Fruit fly (Drosophila melanogaster) whole organism, embryonic: ENCODE data around the gene CG15534.

Experiments used
- Abd-B ChIP-seq: fragments of 200-800 bp; sonication (Bioruptor generic); optimal IDR thresholded peaks from 2 replicates; lab custom pipeline; 2018; ENCODE audit warnings: missing biosample characterization, mild to moderate bottlenecking, missing genetic modification characterization, moderate library complexity
- Aef1 ChIP-seq: fragments of 200-800 bp; sonication (Bioruptor generic); IDR thresholded peaks from 3 replicates; pipeline ENCODE4 v1.3.6; 2022; ENCODE audit warnings: missing biosample characterization, missing genetic modification characterization
- CG12219 ChIP-seq: fragments of 200-800 bp; sonication (Bioruptor generic); optimal IDR thresholded peaks from 3 replicates; lab custom pipeline; 2018; ENCODE audit warnings: missing biosample characterization, mild to moderate bottlenecking, missing genetic modification characterization
- CG12659 ChIP-seq: fragments of 200-800 bp; sonication (Bioruptor generic); optimal IDR thresholded peaks from 3 replicates; lab custom pipeline; 2017; ENCODE audit warnings: mild to moderate bottlenecking, missing biosample characterization, missing genetic modification reagents, missing genetic modification characterization
- CG13775 ChIP-seq: fragments of 200-800 bp; sonication (Bioruptor generic); optimal IDR thresholded peaks from 3 replicates; lab custom pipeline; 2017; ENCODE audit warnings: missing biosample characterization, mild to moderate bottlenecking, missing genetic modification characterization
- CG15269 ChIP-seq: fragments of 200-800 bp; sonication (Bioruptor generic); optimal IDR thresholded peaks from 2 replicates; lab custom pipeline; 2018; ENCODE audit warnings: missing biosample characterization, mild to moderate bottlenecking, missing genetic modification characterization, moderate library complexity
- CG15601 ChIP-seq: fragments of 200-800 bp; sonication (Bioruptor generic); optimal IDR thresholded peaks from 3 replicates; lab custom pipeline; 2019; ENCODE audit warnings: missing biosample characterization, mild to moderate bottlenecking, missing genetic modification characterization, moderate library complexity
- CG2678 ChIP-seq: fragments of 200-800 bp; sonication (Bioruptor generic); optimal IDR thresholded peaks from 3 replicates; lab custom pipeline; 2019; ENCODE audit warnings: missing biosample characterization, mild to moderate bottlenecking, missing genetic modification characterization, moderate library complexity
- CG3163 ChIP-seq: fragments of 200-800 bp; sonication (Bioruptor generic); optimal IDR thresholded peaks from 3 replicates; lab custom pipeline; 2016; ENCODE audit warnings: missing biosample characterization, missing genetic modification characterization
- CG34224 ChIP-seq: fragments of 200-800 bp; sonication (Bioruptor generic); IDR thresholded peaks from 3 replicates; pipeline ENCODE4 v1.3.6; 2022; ENCODE audit warnings: missing biosample characterization, missing genetic modification characterization; ENCODE audit not compliant: partially characterized antibody
- CG3726 ChIP-seq: fragments of 200-800 bp; sonication (Bioruptor generic); IDR thresholded peaks from 3 replicates; pipeline ENCODE4, ENCODE4 v1.3.6; 2022; ENCODE audit warnings: missing biosample characterization, missing genetic modification characterization
- CG5245 ChIP-seq: fragments of 200-800 bp; sonication (Bioruptor generic); optimal IDR thresholded peaks from 3 replicates; lab custom pipeline; 2016; ENCODE audit warnings: missing biosample characterization, missing genetic modification characterization
- CG9437 ChIP-seq: fragments of 200-800 bp; sonication (Bioruptor generic); optimal IDR thresholded peaks from 2 replicates; lab custom pipeline; 2018; ENCODE audit warnings: missing biosample characterization, mild to moderate bottlenecking, missing genetic modification characterization
- CkIIα-i1 ChIP-seq: fragments of 200-800 bp; sonication (Bioruptor generic); IDR thresholded peaks from 2 replicates; pipeline ENCODE4 v1.3.6; 2022; ENCODE audit warnings: missing biosample characterization, missing genetic modification characterization
- Dfd ChIP-seq, 2 experiments: fragments of >200 bp; optimal IDR thresholded peaks; 2 replicates each; lab custom pipeline; 2017; ENCODE audit warnings: missing biosample characterization in 2 of 2, missing genetic modification characterization in 2 of 2
- Dip3 ChIP-seq: fragments of 200-800 bp; sonication (Bioruptor generic); optimal IDR thresholded peaks from 3 replicates; lab custom pipeline; 2016; ENCODE audit warnings: missing biosample characterization, missing genetic modification characterization
- ERR ChIP-seq: fragments of 200-800 bp; sonication (Bioruptor generic); optimal IDR thresholded peaks from 2 replicates; lab custom pipeline; 2016; ENCODE audit warnings: missing biosample characterization, missing genetic modification characterization
- Ets65A ChIP-seq: fragments of 200-800 bp; sonication (Bioruptor generic); peaks from one replicate; lab custom pipeline; 2016; ENCODE audit warnings: missing biosample characterization, missing genetic modification characterization
- Fer1 ChIP-seq: fragments of 200-800 bp; sonication (Bioruptor generic); optimal IDR thresholded peaks from 2 replicates; lab custom pipeline; 2017; ENCODE audit warnings: missing biosample characterization, mild to moderate bottlenecking, missing genetic modification characterization
- Fer3 ChIP-seq: fragments of 200-800 bp; sonication (Bioruptor generic); optimal IDR thresholded peaks from 2 replicates; lab custom pipeline; 2018; ENCODE audit warnings: missing biosample characterization, mild to moderate bottlenecking, missing genetic modification characterization, moderate library complexity
- H2.0 ChIP-seq: fragments of 200-800 bp; sonication (Bioruptor generic); IDR thresholded peaks from 2 replicates; pipeline ENCODE4 v1.3.6; 2022; ENCODE audit warnings: missing biosample characterization, missing genetic modification characterization
- HLH3B ChIP-seq: fragments of 200-800 bp; sonication (Bioruptor generic); IDR thresholded peaks from 2 replicates; pipeline ENCODE4 v1.3.6; 2022; ENCODE audit warnings: missing biosample characterization, missing genetic modification characterization
- HmgD ChIP-seq: fragments of 200-800 bp; sonication (Bioruptor generic); optimal IDR thresholded peaks from 3 replicates; lab custom pipeline; 2016; ENCODE audit warnings: missing biosample characterization, missing genetic modification characterization
- MESR4 ChIP-seq: fragments of 200-800 bp; sonication (Bioruptor generic); optimal IDR thresholded peaks from 2 replicates; lab custom pipeline; 2018; ENCODE audit warnings: missing biosample characterization, mild to moderate bottlenecking, missing genetic modification characterization, moderate library complexity
- Med ChIP-seq: fragments of 200-800 bp; sonication (Bioruptor generic); peaks from one replicate; lab custom pipeline; 2016; ENCODE audit warnings: missing biosample characterization, missing genetic modification characterization, mild to moderate bottlenecking, inconsistent platforms, moderate library complexity
- Meics ChIP-seq: fragments of 200-800 bp; sonication (Bioruptor generic); optimal IDR thresholded peaks from 2 replicates; lab custom pipeline; 2017; ENCODE audit warnings: missing biosample characterization, mild to moderate bottlenecking, missing genetic modification characterization
- PHDP ChIP-seq: fragments of 200-800 bp; sonication (Bioruptor generic); optimal IDR thresholded peaks from 3 replicates; lab custom pipeline; 2018; ENCODE audit warnings: missing biosample characterization, mild to moderate bottlenecking, missing genetic modification characterization, moderate library complexity
- Ravus ChIP-seq: fragments of 200-800 bp; sonication (Bioruptor generic); IDR thresholded peaks from 2 replicates; pipeline ENCODE4 v1.3.6; 2022; ENCODE audit warnings: missing biosample characterization, missing genetic modification characterization
- Sry-δ ChIP-seq: fragments of 200-800 bp; sonication (Bioruptor generic); optimal IDR thresholded peaks from 2 replicates; lab custom pipeline; 2016; ENCODE audit warnings: missing biosample characterization, missing genetic modification characterization
- TFAM ChIP-seq: fragments of 200-800 bp; sonication (Bioruptor generic); optimal IDR thresholded peaks from 2 replicates; lab custom pipeline; 2017; ENCODE audit warnings: missing biosample characterization, missing genetic modification characterization, inconsistent platforms
- Vsx1 ChIP-seq: fragments of 200-800 bp; sonication (Bioruptor generic); optimal IDR thresholded peaks from 2 replicates; lab custom pipeline; 2017; ENCODE audit warnings: missing biosample characterization, mild to moderate bottlenecking, missing genetic modification characterization, missing genetic modification reagents
- Xrp1 ChIP-seq: fragments of 200-800 bp; sonication (Bioruptor generic); IDR thresholded peaks from 2 replicates; pipeline ENCODE4 v1.3.6; 2022; ENCODE audit warnings: missing biosample characterization, missing genetic modification characterization
- bigmax ChIP-seq: fragments of 200-800 bp; sonication (Bioruptor generic); optimal IDR thresholded peaks from 2 replicates; lab custom pipeline; 2018; ENCODE audit warnings: missing biosample characterization, mild to moderate bottlenecking, missing genetic modification characterization
- cas ChIP-seq: fragments of 200-800 bp; sonication (Bioruptor generic); IDR thresholded peaks from 2 replicates; pipeline ENCODE4 v1.3.6; 2022; ENCODE audit warnings: missing biosample characterization, missing genetic modification characterization
- crp ChIP-seq, 2 experiments: fragments of 200-800 bp; sonication (Bioruptor generic); optimal IDR thresholded peaks; 2 replicates in 1 of 2; 3 replicates in 1 of 2; lab custom pipeline; 2017; ENCODE audit warnings: missing biosample characterization in 2 of 2, missing genetic modification characterization in 2 of 2, mild to moderate bottlenecking in 1 of 2, moderate library complexity in 1 of 2
- dati ChIP-seq: fragments of 200-800 bp; sonication (Bioruptor generic); IDR thresholded peaks from 2 replicates; pipeline ENCODE4 v1.3.6; 2022; ENCODE audit warnings: missing biosample characterization, missing genetic modification characterization
- dimm ChIP-seq: fragments of 200-800 bp; sonication (Bioruptor generic); IDR thresholded peaks from 2 replicates; pipeline ENCODE4 v1.3.6; 2022; ENCODE audit warnings: missing biosample characterization, missing genetic modification characterization
- emc ChIP-seq: fragments of 200-800 bp; sonication (Bioruptor generic); optimal IDR thresholded peaks from 2 replicates; lab custom pipeline; 2016; ENCODE audit warnings: missing biosample characterization, missing genetic modification characterization
- gcm2 ChIP-seq: fragments of 200-800 bp; sonication (Bioruptor generic); optimal IDR thresholded peaks from 2 replicates; lab custom pipeline; 2016; ENCODE audit warnings: missing biosample characterization, missing genetic modification characterization
- ham ChIP-seq: fragments of 200-800 bp; sonication (Bioruptor generic); IDR thresholded peaks from 2 replicates; pipeline ENCODE4 v1.3.6; 2022; ENCODE audit warnings: missing biosample characterization, missing genetic modification characterization
- jigr1 ChIP-seq: fragments of 200-800 bp; sonication (Bioruptor generic); IDR thresholded peaks from 3 replicates; pipeline ENCODE4 v1.3.6; 2022; ENCODE audit warnings: missing biosample characterization, missing genetic modification characterization
- nom ChIP-seq: fragments of 200-800 bp; sonication (Bioruptor generic); optimal IDR thresholded peaks from 2 replicates; lab custom pipeline; 2017; ENCODE audit warnings: missing biosample characterization, missing genetic modification characterization, mild to moderate bottlenecking, moderate library complexity, missing genetic modification reagents
- pb ChIP-seq: fragments of 200-800 bp; sonication (Bioruptor generic); optimal IDR thresholded peaks from 3 replicates; lab custom pipeline; 2016; ENCODE audit warnings: missing biosample characterization, missing genetic modification characterization
- pnt ChIP-seq: fragments of 200-800 bp; sonication (Bioruptor generic); optimal IDR thresholded peaks from 3 replicates; lab custom pipeline; 2016; ENCODE audit warnings: missing biosample characterization, missing genetic modification characterization
- sd ChIP-seq: fragments of 200-800 bp; sonication (Bioruptor generic); optimal IDR thresholded peaks from 3 replicates; lab custom pipeline; 2018; ENCODE audit warnings: missing biosample characterization, mild to moderate bottlenecking, missing genetic modification characterization, moderate library complexity
- sim ChIP-seq: fragments of 200-800 bp; sonication (Bioruptor generic); IDR thresholded peaks from 2 replicates; pipeline ENCODE4 v1.3.6; 2022; ENCODE audit warnings: missing biosample characterization, missing genetic modification characterization
- sug ChIP-seq: fragments of 200-800 bp; optimal IDR thresholded peaks from 2 replicates; lab custom pipeline; 2019; ENCODE audit warnings: missing biosample characterization, mild to moderate bottlenecking, missing genetic modification characterization, moderate library complexity
- tap ChIP-seq: fragments of 200-800 bp; optimal IDR thresholded peaks from 3 replicates; lab custom pipeline; 2019; ENCODE audit warnings: missing biosample characterization, mild to moderate bottlenecking, missing genetic modification characterization, moderate library complexity
- tna ChIP-seq: fragments of 200-800 bp; sonication (Bioruptor generic); IDR thresholded peaks from 2 replicates; pipeline ENCODE4 v1.3.6; 2022; ENCODE audit warnings: missing biosample characterization, missing genetic modification characterization; ENCODE audit not compliant: partially characterized antibody
- yki ChIP-seq: fragments of >200 bp; optimal IDR thresholded peaks from 3 replicates; lab custom pipeline; 2018

The CG15534 gene

DNA sequence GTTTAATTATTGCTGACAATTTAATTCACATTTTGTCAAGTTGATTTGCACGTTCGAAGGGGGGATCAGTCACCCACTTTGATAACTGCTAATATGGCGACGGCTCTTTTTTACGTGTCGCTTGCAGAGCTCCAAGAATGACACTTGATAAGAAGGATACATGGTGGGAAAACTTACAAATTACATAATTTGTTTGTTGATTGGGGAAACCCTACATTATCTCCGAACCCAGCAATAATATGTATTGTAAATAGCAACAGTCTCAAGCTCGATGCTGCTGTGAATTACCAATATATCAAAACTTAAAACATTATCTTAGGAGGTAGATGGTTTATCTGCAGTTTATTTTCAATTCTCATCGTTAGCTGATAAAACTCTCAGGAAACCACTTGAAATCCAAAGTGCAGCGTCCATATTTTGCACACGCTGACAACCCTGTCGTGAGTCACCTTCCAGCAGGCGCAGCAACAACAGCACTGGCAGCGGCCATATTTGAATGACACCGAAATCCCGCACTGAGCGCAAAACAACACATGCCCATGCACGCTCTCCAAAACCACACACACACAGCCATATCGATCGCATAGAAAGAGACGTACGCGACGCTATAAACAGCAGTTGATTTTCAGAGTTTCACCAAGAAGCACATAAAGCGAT, 43.5 kb upstream of the CG15534 start (continued):
- peak; percentile 54 for TF ChIP-seq gcm2 (GFP tag; lab: Kevin White, UChicago)
- peak; percentile 91 for TF ChIP-seq PHDP
- peak; percentile 84 for TF ChIP-seq Fer3 (tag; lab: Kevin White, UChicago)
- TF ChIP-seq tna (GFP tag; lab: Robert Waterston, UW), result no peak
- peak; percentile 81 for TF ChIP-seq ham
- TF ChIP-seq CG5245 (GFP tag; lab: Kevin White, UChicago), result peak; percentile 89
- TF ChIP-seq Ravus (GFP tag; lab: Robert Waterston, UW), result peak; percentile 44
- no peak for TF ChIP-seq CG3163
- peak; percentile 70 for TF ChIP-seq dimm
- peak; percentile 95 for TF ChIP-seq CG15269 (tag; lab: Kevin White, UChicago)
- TF ChIP-seq Meics (GFP tag; lab: Kevin White, UChicago), result peak; percentile 98
- TF ChIP-seq tap (tag; lab: Kevin White, UChicago), result peak; percentile 86
- peak in 1 of 2 experiments; percentile 79 for TF ChIP-seq Dfd (GFP tag; optimal IDR thresholded peaks at IDR 0.05; lab: Kevin White, UChicago)
- TF ChIP-seq cas (GFP tag; lab: Robert Waterston, UW), result no peak
- peak; percentile 70 for TF ChIP-seq Sry-δ (GFP tag; lab: Kevin White, UChicago)
- TF ChIP-seq emc (GFP tag; lab: Kevin White, UChicago), result peak; percentile 96
- peak; percentile 91 for TF ChIP-seq Aef1
- peak; percentile 90 for TF ChIP-seq Xrp1 (GFP tag; lab: Robert Waterston, UW)
- TF ChIP-seq crp (GFP tag; optimal IDR thresholded peaks at IDR 0.05; lab: Kevin White, UChicago), result peak; percentile 26 to 77
- TF ChIP-seq MESR4 (GFP tag; lab: Kevin White, UChicago), result peak; percentile 4
- TF ChIP-seq CG12659, result peak; percentile 99
- TF ChIP-seq sim (GFP tag; lab: Robert Waterston, UW), result peak; percentile 75
- TF ChIP-seq CG2678 (tag; lab: Kevin White, UChicago), result peak; percentile 98
- no peak for TF ChIP-seq CkIIα-i1 (GFP tag; lab: Robert Waterston, UW)
- peak; percentile 97 for TF ChIP-seq HmgD (GFP tag; lab: Kevin White, UChicago)
- TF ChIP-seq H2.0, result peak; percentile 90
- TF ChIP-seq CG12219 (GFP tag; lab: Kevin White, UChicago), result peak; percentile 92
- peak; percentile 95 for TF ChIP-seq Abd-B (GFP tag; lab: Kevin White, UChicago)
- peak; percentile 73 for TF ChIP-seq TFAM (GFP tag; lab: Kevin White, UChicago)
- peak; percentile 90 for TF ChIP-seq ERR
- TF ChIP-seq sug, result peak; percentile 94
- TF ChIP-seq HLH3B (GFP tag; lab: Robert Waterston, UW), result peak; percentile 88
- peak; percentile 95 for TF ChIP-seq Dip3 (GFP tag; lab: Kevin White, UChicago)
- peak; percentile 81; the same call in 1 of the 2 replicates for TF ChIP-seq dati (GFP tag; lab: Robert Waterston, UW)
- peak; percentile 60 for TF ChIP-seq sd (tag; lab: Kevin White, UChicago)
- peak; percentile 92 for TF ChIP-seq Fer1 (GFP tag; lab: Kevin White, UChicago)
- TF ChIP-seq Vsx1 (GFP tag; lab: Kevin White, UChicago), result peak; percentile 87
- TF ChIP-seq CG34224, result no peak
- peak; percentile 98 for TF ChIP-seq pnt (GFP tag; lab: Kevin White, UChicago)
- peak; percentile 100 for TF ChIP-seq Ets65A
- peak; percentile 89 for TF ChIP-seq CG15601 (tag; lab: Kevin White, UChicago)
- peak; percentile 97 for TF ChIP-seq CG9437
- peak; percentile 98 for TF ChIP-seq Med (GFP tag; lab: Kevin White, UChicago)
- no peak for TF ChIP-seq yki
- TF ChIP-seq CG13775 (GFP tag; lab: Kevin White, UChicago), result peak; percentile 99
- TF ChIP-seq nom, result peak; percentile 92
- TF ChIP-seq bigmax, result peak; percentile 37
- TF ChIP-seq jigr1 (GFP tag; lab: Robert Waterston, UW), result peak; percentile 85
- TF ChIP-seq pb (GFP tag; lab: Kevin White, UChicago), result peak; percentile 98
- TF ChIP-seq CG3726 (GFP tag; lab: Robert Waterston, UW), result peak; percentile 83
